Worm (Caenorhabditis elegans): ENCODE data around the gene chw-1.
A peak's percentile ranks its signal among the peaks of the same experiment; 100 is the strongest.

chw-1 gene

DNA sequence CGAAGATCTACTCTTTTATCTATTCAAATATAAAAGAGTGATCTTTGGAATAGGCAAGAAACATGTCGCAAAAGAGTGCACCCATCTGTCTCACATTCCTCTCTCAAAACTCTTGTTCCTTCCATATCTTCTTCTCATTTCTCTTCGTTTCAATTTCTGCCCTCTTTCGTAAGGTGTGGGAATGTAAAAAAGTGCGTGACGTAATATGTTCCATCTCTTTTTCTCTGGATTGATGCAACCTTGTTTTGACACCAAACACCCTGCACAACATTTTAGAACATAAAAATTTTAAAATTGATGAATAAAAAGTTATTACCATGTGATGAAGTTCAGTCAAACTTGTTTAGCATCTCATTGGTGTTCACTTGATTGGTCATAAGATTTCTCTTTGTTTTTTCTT is 5.0 kb downstream of the chw-1 start:
- peak; percentile 20 for TF ChIP-seq nfya-1 (tag; optimal IDR thresholded peaks at IDR 0.05; ENCODE audit: insufficient read depth)
- no peak for TF ChIP-seq fos-1 (tag; optimal IDR thresholded peaks at IDR 0.05)
- TF ChIP-seq elt-2 (tag; optimal IDR thresholded peaks at IDR 0.05): no peak
- TF ChIP-seq elt-3 (tag; optimal IDR thresholded peaks at IDR 0.05): no peak
- no peak for TF ChIP-seq nhr-11 (tag; optimal IDR thresholded peaks at IDR 0.05)
- no peak for TF ChIP-seq elt-1 (tag; optimal IDR thresholded peaks at IDR 0.05)

DNA sequence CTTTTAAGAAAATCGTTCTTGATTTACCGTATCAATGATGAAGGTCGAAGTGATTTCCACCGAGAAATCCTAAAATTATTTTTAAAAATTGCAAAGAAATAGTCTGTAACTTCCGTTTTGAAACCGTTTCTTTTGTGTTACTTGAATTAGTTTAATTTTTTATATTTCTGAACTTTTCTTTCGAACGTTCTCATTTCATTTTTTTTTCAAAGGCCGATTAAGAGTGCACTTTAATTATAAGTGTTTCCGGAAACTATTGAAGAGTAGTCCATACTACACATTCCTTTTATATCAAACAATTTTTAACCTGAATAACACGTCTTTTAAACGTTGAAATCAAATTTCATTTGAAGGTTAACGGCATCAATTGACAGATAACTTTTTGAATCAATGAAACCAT is 5.6 kb downstream of the chw-1 start:
- no peak for TF ChIP-seq snpc-4 (tag; optimal IDR thresholded peaks at IDR 0.05)
- no peak for TF ChIP-seq pha-4 (tag; optimal IDR thresholded peaks at IDR 0.05)
- no peak for TF ChIP-seq fkh-2 (tag; optimal IDR thresholded peaks at IDR 0.05)

DNA sequence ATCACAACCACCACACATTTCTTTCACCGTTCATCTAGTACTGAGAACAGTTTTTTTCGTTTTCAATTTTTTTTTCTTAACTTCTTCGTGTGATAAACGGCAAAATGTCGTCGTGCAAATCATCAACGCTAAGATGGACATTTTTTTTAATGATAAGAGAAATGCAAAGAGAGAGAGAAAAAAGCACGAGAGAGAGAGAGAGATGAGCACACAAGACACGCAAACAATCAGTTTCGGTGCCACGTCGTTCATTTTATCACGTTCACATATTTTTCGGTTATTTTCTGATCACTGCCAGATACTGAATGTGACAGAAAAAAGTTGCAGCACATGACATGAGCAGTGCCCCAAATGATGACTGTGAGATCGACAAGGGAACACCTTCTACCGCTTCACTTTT is 6.1 kb downstream of the chw-1 start, which contains the start of gene egl-9:
Gene egl-9 (plus strand): TSS at position 328 of the 400 bp plus-strand sequence.
- TF ChIP-seq fos-1 (tag; optimal IDR thresholded peaks at IDR 0.05) (no peak), pqm-1 (tag; optimal IDR thresholded peaks at IDR 0.05) (peak; percentile 61), ama-1 (optimal IDR thresholded peaks at IDR 0.05) (peak; percentile 84), elt-2 (tag; optimal IDR thresholded peaks at IDR 0.05) (peak; percentile 83), pha-4 (tag; optimal IDR thresholded peaks at IDR 0.05) (peak; percentile 70), elt-1 (tag; optimal IDR thresholded peaks at IDR 0.05) (no peak), nfya-1 (tag; optimal IDR thresholded peaks at IDR 0.05; ENCODE audit: insufficient read depth) (peak; percentile 31)

DNA sequence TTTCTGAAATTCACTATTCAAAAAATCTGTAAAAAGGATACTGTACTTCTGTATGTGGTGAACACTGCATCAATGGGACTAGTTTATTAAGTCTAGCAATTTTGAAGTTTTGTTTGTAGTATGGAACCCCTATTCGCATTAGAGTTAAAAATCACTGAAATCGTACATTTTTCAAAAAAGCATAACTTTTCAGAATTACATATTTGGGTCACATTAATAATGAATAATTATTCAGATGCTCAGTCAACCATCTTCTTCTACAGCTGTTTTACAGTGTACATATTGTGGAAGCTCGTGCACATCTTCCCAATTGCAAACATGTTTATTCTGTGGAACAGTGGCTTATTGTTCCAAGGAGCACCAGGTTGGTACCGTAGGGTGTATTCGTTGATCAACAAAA is 6.6 kb downstream of the chw-1 start:
- TF ChIP-seq fkh-2 (tag; optimal IDR thresholded peaks at IDR 0.05): no peak
- peak; percentile 61 for TF ChIP-seq ama-1 (optimal IDR thresholded peaks at IDR 0.05)
- no peak for TF ChIP-seq ceh-16 (tag; optimal IDR thresholded peaks at IDR 0.05)
- TF ChIP-seq skn-1 (tag; optimal IDR thresholded peaks at IDR 0.05): no peak

DNA sequence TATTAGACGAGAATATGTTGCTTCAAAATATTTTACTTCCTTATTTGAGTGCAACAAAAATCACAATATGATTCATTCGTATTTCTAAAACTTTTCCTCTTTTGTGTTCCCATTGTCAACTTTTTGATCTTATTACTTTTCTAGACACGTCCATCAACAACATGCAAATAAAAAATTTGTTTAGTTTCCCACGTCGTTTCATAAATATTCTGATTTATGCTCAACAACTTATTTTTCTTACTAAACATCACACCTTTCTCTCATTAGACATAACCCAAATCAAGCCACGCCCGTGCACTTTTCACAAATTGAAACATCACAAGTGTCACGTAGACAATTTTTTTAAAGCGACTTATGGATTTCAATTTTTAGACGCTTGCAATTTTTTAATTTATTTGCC is 7.8 kb downstream of the chw-1 start:
- no peak for TF ChIP-seq skn-1 (tag; optimal IDR thresholded peaks at IDR 0.05)
- no peak for TF ChIP-seq ceh-16 (tag; optimal IDR thresholded peaks at IDR 0.05)
- no peak for TF ChIP-seq daf-12 (tag; optimal IDR thresholded peaks at IDR 0.05)
- no peak for TF ChIP-seq ZK546.5 (tag; optimal IDR thresholded peaks at IDR 0.05)
- no peak for TF ChIP-seq eor-1 (tag; optimal IDR thresholded peaks at IDR 0.05)
- TF ChIP-seq nhr-28 (tag; optimal IDR thresholded peaks at IDR 0.05): no peak
- no peak for TF ChIP-seq pha-4 (tag; optimal IDR thresholded peaks at IDR 0.05)
- TF ChIP-seq R02D3.7 (tag; optimal IDR thresholded peaks at IDR 0.05): no peak
- TF ChIP-seq mdl-1 (tag; optimal IDR thresholded peaks at IDR 0.05): no peak
- no peak for TF ChIP-seq ceh-9 (tag; optimal IDR thresholded peaks at IDR 0.05)
- TF ChIP-seq hmg-11 (tag; optimal IDR thresholded peaks at IDR 0.05): no peak
- no peak for TF ChIP-seq zag-1 (tag; optimal IDR thresholded peaks at IDR 0.05)
- TF ChIP-seq nhr-11 (tag; optimal IDR thresholded peaks at IDR 0.05): no peak
- TF ChIP-seq nhr-76 (tag; optimal IDR thresholded peaks at IDR 0.05): no peak
- no peak for TF ChIP-seq ztf-11 (tag; optimal IDR thresholded peaks at IDR 0.05)
- TF ChIP-seq nhr-77 (tag; optimal IDR thresholded peaks at IDR 0.05): no peak
- TF ChIP-seq lsy-12 (tag; optimal IDR thresholded peaks at IDR 0.05): no peak
- TF ChIP-seq nhr-12 (tag; optimal IDR thresholded peaks at IDR 0.05): no peak
- no peak for TF ChIP-seq nfya-1 (tag; optimal IDR thresholded peaks at IDR 0.05; ENCODE audit: insufficient read depth)
- TF ChIP-seq ceh-82 (tag; optimal IDR thresholded peaks at IDR 0.05): no peak

DNA sequence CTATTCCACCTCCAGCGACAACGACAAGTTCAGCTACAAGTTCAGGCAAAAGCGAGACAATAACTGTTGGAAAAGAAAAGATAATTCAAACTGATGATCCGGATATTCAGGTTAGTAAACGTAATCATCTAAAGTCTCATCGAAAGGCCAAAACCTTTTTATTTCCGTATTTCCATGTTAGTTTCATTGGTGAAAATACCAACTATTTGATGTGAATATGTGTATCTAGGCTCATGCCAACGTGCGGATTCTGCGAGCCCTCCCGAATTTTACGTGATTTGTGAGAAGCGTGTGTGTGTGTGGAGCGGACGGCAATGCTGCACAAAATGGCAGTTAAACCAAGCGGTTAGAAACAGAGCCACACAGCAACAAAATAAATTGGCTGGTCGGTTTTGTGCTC is 8.9 kb downstream of the chw-1 start:
- TF ChIP-seq pha-4 (tag; optimal IDR thresholded peaks at IDR 0.05) (peak; percentile 13), unc-39 (tag; optimal IDR thresholded peaks at IDR 0.05) (no peak), lin-39 (tag; optimal IDR thresholded peaks at IDR 0.05) (no peak), ama-1 (optimal IDR thresholded peaks at IDR 0.05) (peak; percentile 21), ceh-28 (tag; optimal IDR thresholded peaks at IDR 0.05) (no peak), tbx-2 (tag; optimal IDR thresholded peaks at IDR 0.05) (no peak), fkh-2 (tag; optimal IDR thresholded peaks at IDR 0.05) (no peak), egl-27 (tag; optimal IDR thresholded peaks at IDR 0.05) (no peak), elt-2 (tag; optimal IDR thresholded peaks at IDR 0.05) (no peak), mdl-1 (tag; optimal IDR thresholded peaks at IDR 0.05) (no peak), R02D3.7 (tag; optimal IDR thresholded peaks at IDR 0.05) (no peak), snpc-4 (tag; optimal IDR thresholded peaks at IDR 0.05) (no peak)

All from whole organism, L3 larva.